Fruit fly (Drosophila melanogaster) whole organism, wandering third instar larva: ENCODE data around the gene CG15262.
A peak's percentile ranks its signal among the peaks of the same experiment; 100 is the strongest.

Source experiments
- Abd-B ChIP-seq: fragments of >200 bp; optimal IDR thresholded peaks from 2 replicates; lab custom pipeline; 2017; ENCODE audit warnings: missing biosample characterization, missing genetic modification characterization
- CG32264 ChIP-seq: fragments of 200-800 bp; sonication (Bioruptor generic); optimal IDR thresholded peaks from 2 replicates; lab custom pipeline; 2016; ENCODE audit warnings: missing biosample characterization, missing genetic modification characterization
- CG9705 ChIP-seq: fragments of 200-800 bp; sonication (Bioruptor generic); optimal IDR thresholded peaks from 2 replicates; lab custom pipeline; 2018; ENCODE audit warnings: missing biosample characterization, mild to moderate bottlenecking, missing genetic modification characterization
- CrebA ChIP-seq: fragments of 200-800 bp; sonication (Bioruptor generic); optimal IDR thresholded peaks from 2 replicates; lab custom pipeline; 2016; ENCODE audit warnings: missing biosample characterization, mild to moderate bottlenecking, missing genetic modification characterization, borderline replicate concordance
- Dfd ChIP-seq: fragments of >200 bp; optimal IDR thresholded peaks from 2 replicates; lab custom pipeline; 2017; ENCODE audit warnings: missing biosample characterization, missing genetic modification characterization
- Dif ChIP-seq: fragments of 200-275, 200-300 bp; sonication (Bioruptor generic); optimal IDR thresholded peaks from 2 replicates; lab custom pipeline; 2018; ENCODE audit warnings: missing biosample characterization, missing genetic modification characterization; ENCODE audit not compliant: partially characterized antibody
- GATAd ChIP-seq: sonication (Bioruptor generic); optimal IDR thresholded peaks from 2 replicates; lab custom pipeline; 2016; ENCODE audit warnings: missing biosample characterization, missing genetic modification characterization
- HLH106 ChIP-seq: fragments of 200-800 bp; optimal IDR thresholded peaks from 3 replicates; lab custom pipeline; 2019; ENCODE audit warnings: missing biosample characterization, mild to moderate bottlenecking, missing genetic modification characterization, moderate library complexity
- Hnf4 ChIP-seq: fragments of 200-800 bp; sonication (Bioruptor generic); optimal IDR thresholded peaks from 2 replicates; lab custom pipeline; 2016; ENCODE audit warnings: missing biosample characterization, mild to moderate bottlenecking, missing genetic modification characterization
- Hr78 ChIP-seq: fragments of >200 bp; optimal IDR thresholded peaks from 2 replicates; lab custom pipeline; 2017; ENCODE audit warnings: missing biosample characterization, missing genetic modification characterization
- Hr83 ChIP-seq: fragments of 200-300 bp; sonication (Bioruptor generic); optimal IDR thresholded peaks from 2 replicates; lab custom pipeline; 2016; ENCODE audit warnings: missing biosample characterization, mild to moderate bottlenecking, missing genetic modification characterization, moderate library complexity; ENCODE audit not compliant: poor library complexity, severe bottlenecking
- Jra ChIP-seq: sonication (Bioruptor generic); optimal IDR thresholded peaks from 2 replicates; lab custom pipeline; 2016; ENCODE audit warnings: missing biosample characterization, missing genetic modification characterization
- Mio ChIP-seq: sonication (Bioruptor generic); optimal IDR thresholded peaks from 2 replicates; lab custom pipeline; 2016; ENCODE audit warnings: missing biosample characterization, missing genetic modification characterization
- N ChIP-seq: fragments of >200 bp; optimal IDR thresholded peaks from 2 replicates; lab custom pipeline; 2018; ENCODE audit warnings: missing biosample characterization, missing external identifiers, missing genetic modification characterization
- OdsH ChIP-seq: fragments of 200-800 bp; sonication (Bioruptor generic); optimal IDR thresholded peaks from 2 replicates; lab custom pipeline; 2016; ENCODE audit warnings: missing biosample characterization, mild to moderate bottlenecking, missing genetic modification characterization
- Rel ChIP-seq, 2 experiments: fragments of 200-800 bp; sonication (Bioruptor generic) in 1 of 2; optimal IDR thresholded peaks; 2 replicates in 1 of 2; 3 replicates in 1 of 2; lab custom pipeline; 2016 to 2019; ENCODE audit warnings: mild to moderate bottlenecking in 2 of 2, missing biosample characterization in 2 of 2, missing genetic modification characterization in 2 of 2, moderate library complexity in 1 of 2
- Sp1 ChIP-seq: fragments of 200-800 bp; sonication (Bioruptor generic); optimal IDR thresholded peaks from 3 replicates; lab custom pipeline; 2019; ENCODE audit warnings: missing biosample characterization, mild to moderate bottlenecking, missing genetic modification characterization, moderate library complexity
- Vsx2 ChIP-seq: fragments of 200-300, 225-300 bp; sonication (Bioruptor generic); optimal IDR thresholded peaks from 2 replicates; lab custom pipeline; 2018; ENCODE audit warnings: missing biosample characterization, missing genetic modification characterization; ENCODE audit not compliant: partially characterized antibody
- br ChIP-seq: fragments of 200-800 bp; sonication (Bioruptor generic); optimal IDR thresholded peaks from 2 replicates; lab custom pipeline; 2016; ENCODE audit warnings: missing biosample characterization, missing genetic modification characterization
- brk ChIP-seq: fragments of 200-800 bp; sonication (Bioruptor generic); optimal IDR thresholded peaks from 2 replicates; lab custom pipeline; 2016; ENCODE audit warnings: missing biosample characterization, mild to moderate bottlenecking, missing genetic modification characterization
- dl ChIP-seq, 2 experiments: fragments of 175-275, 200-275 bp in 1 of 2; fragments of 200-275 bp in 1 of 2; sonication (Bioruptor generic); optimal IDR thresholded peaks; lab custom pipeline; 2018; ENCODE audit warnings: mild to moderate bottlenecking in 2 of 2, missing biosample characterization in 2 of 2, missing genetic modification characterization in 2 of 2, moderate library complexity in 2 of 2; ENCODE audit not compliant: partially characterized antibody in 2 of 2, insufficient read depth in 1 of 2
- dsf ChIP-seq: sonication (Bioruptor generic); optimal IDR thresholded peaks from 2 replicates; lab custom pipeline; 2016; ENCODE audit warnings: missing biosample characterization, missing genetic modification characterization, borderline replicate concordance
- ey ChIP-seq: fragments of 200-800 bp; sonication (Bioruptor generic); optimal IDR thresholded peaks from 2 replicates; lab custom pipeline; 2016; ENCODE audit warnings: missing biosample characterization, missing genetic modification characterization
- foxo ChIP-seq, 2 experiments: fragments of 200-800 bp; sonication (Bioruptor generic); optimal IDR thresholded peaks; 2 replicates in 1 of 2; 3 replicates in 1 of 2; lab custom pipeline; 2016 to 2017; ENCODE audit warnings: missing biosample characterization in 2 of 2, missing genetic modification characterization in 2 of 2
- fru ChIP-seq: fragments of 200-800 bp; sonication (Bioruptor generic); optimal IDR thresholded peaks from 3 replicates; lab custom pipeline; 2016; ENCODE audit warnings: missing biosample characterization, mild to moderate bottlenecking, missing genetic modification characterization
- h ChIP-seq: fragments of 200-800 bp; sonication (Bioruptor generic); optimal IDR thresholded peaks from 3 replicates; lab custom pipeline; 2016; ENCODE audit warnings: missing biosample characterization, mild to moderate bottlenecking, missing genetic modification characterization
- jim ChIP-seq: fragments of 175-275, 200-325 bp; sonication (Bioruptor generic); optimal IDR thresholded peaks from 2 replicates; lab custom pipeline; 2016; ENCODE audit warnings: missing biosample characterization, mild to moderate bottlenecking, missing genetic modification characterization
- lola ChIP-seq: fragments of >200 bp; optimal IDR thresholded peaks from 2 replicates; lab custom pipeline; 2017; ENCODE audit warnings: missing biosample characterization, missing genetic modification characterization
- psq ChIP-seq: fragments of 200-800 bp; sonication (Bioruptor generic); optimal IDR thresholded peaks from 3 replicates; lab custom pipeline; 2017; ENCODE audit warnings: missing biosample characterization, mild to moderate bottlenecking, missing genetic modification characterization, moderate library complexity
- rgr ChIP-seq: fragments of 200-800 bp; sonication (Bioruptor generic); optimal IDR thresholded peaks from 3 replicates; lab custom pipeline; 2016; ENCODE audit warnings: missing biosample characterization, mild to moderate bottlenecking, missing genetic modification characterization
- sage ChIP-seq: fragments of 200-800 bp; sonication (Bioruptor generic); optimal IDR thresholded peaks from 2 replicates; lab custom pipeline; 2016; ENCODE audit warnings: missing biosample characterization, mild to moderate bottlenecking, missing genetic modification characterization
- sv ChIP-seq: fragments of 200-800 bp; sonication (Bioruptor generic); optimal IDR thresholded peaks from 3 replicates; lab custom pipeline; 2016; ENCODE audit warnings: missing biosample characterization, missing genetic modification characterization
- tai ChIP-seq: sonication (Bioruptor generic); optimal IDR thresholded peaks from 2 replicates; lab custom pipeline; 2016; ENCODE audit warnings: missing biosample characterization, missing genetic modification characterization
- woc ChIP-seq: sonication (Bioruptor generic); optimal IDR thresholded peaks from 2 replicates; lab custom pipeline; 2016; ENCODE audit warnings: missing biosample characterization, mild to moderate bottlenecking, missing genetic modification characterization

Gene CG15262

dm6 chr2L:15329382-15329781 is 31.8 kb downstream of the CG15262 start:
- TF ChIP-seq Rel (GFP tag; optimal IDR thresholded peaks at IDR 0.05; lab: Kevin White, UChicago) (no peak), Rel (tag; optimal IDR thresholded peaks at IDR 0.05; lab: Kevin White, UChicago) (peak; percentile 34), psq (GFP tag; lab: Kevin White, UChicago) (peak; percentile 50), h (GFP tag; lab: Kevin White, UChicago) (peak; percentile 53), brk (GFP tag; lab: Kevin White, UChicago) (no peak), HLH106 (peak; percentile 44), tai (GFP tag; lab: Kevin White, UChicago) (no peak), br (GFP tag; lab: Kevin White, UChicago) (peak; percentile 42), fru (GFP tag; lab: Kevin White, UChicago) (peak; percentile 70), OdsH (peak; percentile 43), woc (GFP tag; lab: Kevin White, UChicago) (peak; percentile 12), jim (GFP tag; lab: Kevin White, UChicago) (no peak), rgr (GFP tag; lab: Kevin White, UChicago) (peak; percentile 54), Hr83 (GFP tag; lab: Kevin White, UChicago) (no peak), Sp1 (GFP tag; lab: Kevin White, UChicago) (peak; percentile 42), ey (GFP tag; lab: Kevin White, UChicago) (peak; percentile 51), foxo (GFP tag; optimal IDR thresholded peaks at IDR 0.05; lab: Kevin White, UChicago) (peak in 1 of 2 experiments; percentile 61)

- TF ChIP-seq foxo (GFP tag; optimal IDR thresholded peaks at IDR 0.05; lab: Kevin White, UChicago) (no peak), rgr (GFP tag; lab: Kevin White, UChicago) (no peak), lola (no peak), Abd-B (GFP tag; lab: Kevin White, UChicago) (no peak), Hr78 (GFP tag; lab: Kevin White, UChicago) (no peak), woc (GFP tag; lab: Kevin White, UChicago) (no peak), CG32264 (GFP tag; lab: Kevin White, UChicago) (no peak), br (GFP tag; lab: Kevin White, UChicago) (no peak), h (GFP tag; lab: Kevin White, UChicago) (no peak), Hr83 (GFP tag; lab: Kevin White, UChicago) (no peak), dsf (GFP tag; lab: Kevin White, UChicago) (no peak), fru (GFP tag; lab: Kevin White, UChicago) (no peak), Mio (GFP tag; lab: Kevin White, UChicago) (no peak)
Measured at dm6 chr2L:15330641-15331040, 33.0 kb downstream of the CG15262 start.

DNA sequence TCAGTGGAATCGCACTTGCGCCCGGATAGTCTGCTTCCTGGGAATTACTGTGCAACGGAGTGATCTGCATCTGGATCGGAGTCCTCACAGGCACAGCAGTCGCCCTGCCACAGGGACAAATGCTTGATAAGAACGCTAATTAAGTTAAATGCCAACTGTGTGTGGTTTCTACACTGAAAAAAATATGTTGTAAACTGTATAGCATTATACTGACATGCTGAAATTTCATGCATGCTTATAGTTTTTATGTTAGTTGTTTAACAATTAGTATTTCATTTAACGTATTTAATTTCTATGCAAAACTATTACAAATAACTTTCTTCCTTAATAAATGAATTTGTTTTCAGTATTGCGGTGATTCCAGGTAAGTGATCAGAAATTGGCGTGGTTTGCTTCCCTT is 33.7 kb downstream of the CG15262 start:
- TF ChIP-seq Dif (GFP tag; lab: Kevin White, UChicago), result no peak
- TF ChIP-seq Hnf4, result no peak
- no peak for TF ChIP-seq rgr (GFP tag; lab: Kevin White, UChicago)
- no peak for TF ChIP-seq dsf (GFP tag; lab: Kevin White, UChicago)
- no peak for TF ChIP-seq Sp1 (GFP tag; lab: Kevin White, UChicago)
- TF ChIP-seq GATAd, result no peak
- TF ChIP-seq CG9705, result no peak
- no peak for TF ChIP-seq Abd-B (GFP tag; lab: Kevin White, UChicago)
- no peak for TF ChIP-seq Rel (GFP tag; optimal IDR thresholded peaks at IDR 0.05; lab: Kevin White, UChicago)
- TF ChIP-seq Rel (tag; optimal IDR thresholded peaks at IDR 0.05; lab: Kevin White, UChicago), result no peak
- TF ChIP-seq N, result no peak
- no peak for TF ChIP-seq foxo (GFP tag; optimal IDR thresholded peaks at IDR 0.05; lab: Kevin White, UChicago)
- TF ChIP-seq HLH106, result no peak
- no peak for TF ChIP-seq Hr83 (GFP tag; lab: Kevin White, UChicago)
- no peak for TF ChIP-seq psq (GFP tag; lab: Kevin White, UChicago)

DNA sequence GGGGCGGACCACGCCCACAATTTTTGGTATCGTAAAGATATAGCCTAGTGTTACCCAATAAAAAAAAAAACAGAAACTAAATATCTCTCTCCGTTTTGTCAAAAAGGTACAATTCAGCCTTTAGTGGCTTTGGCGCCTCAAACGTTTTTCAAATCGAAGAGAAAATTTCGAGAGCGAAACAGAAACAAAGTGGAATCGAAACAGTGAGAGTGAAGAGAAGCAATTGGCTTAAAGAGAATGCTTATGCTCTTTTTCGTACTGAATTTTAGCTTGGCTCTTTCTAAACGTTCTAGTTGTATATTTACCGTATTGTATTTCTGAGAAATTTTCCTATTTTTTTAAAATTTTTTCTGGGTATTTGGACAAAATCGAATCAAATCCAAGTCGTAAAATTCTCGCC is 35.0 kb downstream of the CG15262 start:
- TF ChIP-seq CrebA (GFP tag; lab: Kevin White, UChicago) (no peak), psq (GFP tag; lab: Kevin White, UChicago) (no peak), Vsx2 (GFP tag; lab: Kevin White, UChicago) (no peak), sv (no peak), sage (GFP tag; lab: Kevin White, UChicago) (no peak), Dfd (GFP tag; lab: Kevin White, UChicago) (no peak), dl (GFP tag; optimal IDR thresholded peaks at IDR 0.05; lab: Kevin White, UChicago; ENCODE audit: insufficient read depth in 1 of 2, partially characterized antibody in 2 of 2) (no peak), Abd-B (GFP tag; lab: Kevin White, UChicago) (no peak), Hnf4 (no peak), tai (GFP tag; lab: Kevin White, UChicago) (no peak), foxo (GFP tag; optimal IDR thresholded peaks at IDR 0.05; lab: Kevin White, UChicago) (no peak), Jra (GFP tag; lab: Kevin White, UChicago) (no peak), Hr78 (GFP tag; lab: Kevin White, UChicago) (no peak), h (GFP tag; lab: Kevin White, UChicago) (no peak), GATAd (no peak)
